Fruit fly (Drosophila melanogaster): Measurements from ENCODE around the gene CG32817.

Gene CG32817

dm6 chrX:526479-527071 is 47.7 kb downstream of the CG32817 start (continued):
- no peak for TF ChIP-seq run (tag; optimal IDR thresholded peaks at IDR 0.05)
- TF ChIP-seq lilli (GFP tag; optimal IDR thresholded peaks at IDR 0.05): peak; percentile 54
- TF ChIP-seq D19B (GFP tag; optimal IDR thresholded peaks at IDR 0.05): no peak
- TF ChIP-seq sug (tag; optimal IDR thresholded peaks at IDR 0.05): no peak
- TF ChIP-seq CG3995 (GFP tag; optimal IDR thresholded peaks at IDR 0.05): no peak
- no peak for TF ChIP-seq Vsx1 (GFP tag; optimal IDR thresholded peaks at IDR 0.05)
- TF ChIP-seq bigmax (GFP tag; optimal IDR thresholded peaks at IDR 0.05): no peak
- no peak for TF ChIP-seq Ets97D (GFP tag; optimal IDR thresholded peaks at IDR 0.05)
- TF ChIP-seq Lhr (GFP tag; optimal IDR thresholded peaks at IDR 0.05): peak; percentile 30
- TF ChIP-seq CG10543 (GFP tag; optimal IDR thresholded peaks at IDR 0.05): no peak
- TF ChIP-seq CG11398 (GFP tag; optimal IDR thresholded peaks at IDR 0.05): peak; percentile 55
- peak; percentile 38 for TF ChIP-seq Mad (GFP tag; optimal IDR thresholded peaks at IDR 0.05)
- peak; percentile 65 for TF ChIP-seq CG6813 (GFP tag; optimal IDR thresholded peaks at IDR 0.05)
- TF ChIP-seq CG9215 (GFP tag; IDR thresholded peaks at IDR 0.05): no peak; the same call in 1 of the 2 replicates
- TF ChIP-seq CG8388 (GFP tag; optimal IDR thresholded peaks at IDR 0.05): peak; percentile 53
- no peak for TF ChIP-seq nom (GFP tag; optimal IDR thresholded peaks at IDR 0.05)
- no peak for TF ChIP-seq seq (GFP tag; IDR thresholded peaks at IDR 0.05)
- TF ChIP-seq Doc2 (GFP tag; IDR thresholded peaks at IDR 0.05): no peak
- TF ChIP-seq kay (GFP tag; optimal IDR thresholded peaks at IDR 0.05): no peak
- TF ChIP-seq sens-2 (GFP tag; IDR thresholded peaks at IDR 0.05): 0 out of 2 replicates have a peak, but pooled peaks have one; percentile 41
- TF ChIP-seq crc (GFP tag; optimal IDR thresholded peaks at IDR 0.05): no peak
- TF ChIP-seq CG2678 (tag; optimal IDR thresholded peaks at IDR 0.05): peak; percentile 22
- TF ChIP-seq CG14050 (GFP tag; IDR thresholded peaks at IDR 0.05): no peak
- TF ChIP-seq CG11247 (GFP tag; IDR thresholded peaks at IDR 0.05): no peak
- no peak for TF ChIP-seq CG4730 (GFP tag; IDR thresholded peaks at IDR 0.05)
- TF ChIP-seq Lim3 (GFP tag; IDR thresholded peaks at IDR 0.05): no peak
- TF ChIP-seq croc (GFP tag; conservative IDR thresholded peaks at IDR 0.05): peak; percentile 61
- TF ChIP-seq CG3726 (GFP tag; IDR thresholded peaks at IDR 0.05): no peak
- TF ChIP-seq lbe (GFP tag; optimal IDR thresholded peaks at IDR 0.05): no peak
- TF ChIP-seq CG10431 (GFP tag; optimal IDR thresholded peaks at IDR 0.05): no peak
- TF ChIP-seq vvl (GFP tag; IDR thresholded peaks at IDR 0.05): peak; percentile 28; the same call in 1 of the 2 replicates
- peak; percentile 32 for TF ChIP-seq CG12744 (GFP tag; optimal IDR thresholded peaks at IDR 0.05)
- no peak for TF ChIP-seq ftz-f1 (GFP tag; optimal IDR thresholded peaks at IDR 0.05)
- no peak for TF ChIP-seq schlank (tag; optimal IDR thresholded peaks at IDR 0.05)
- TF ChIP-seq CG10462 (GFP tag; optimal IDR thresholded peaks at IDR 0.05): peak; percentile 43
- no peak for TF ChIP-seq ind (GFP tag; optimal IDR thresholded peaks at IDR 0.05)
- TF ChIP-seq CG17385 (GFP tag; optimal IDR thresholded peaks at IDR 0.05): no peak
- TF ChIP-seq ato (GFP tag; IDR thresholded peaks at IDR 0.05; ENCODE audit: partially characterized antibody): no peak
- peak; percentile 37 for TF ChIP-seq unpg (GFP tag; optimal IDR thresholded peaks at IDR 0.05)
- TF ChIP-seq dmrt99B (tag; optimal IDR thresholded peaks at IDR 0.05): peak; percentile 13
- no peak for TF ChIP-seq Tbp (GFP tag; optimal IDR thresholded peaks at IDR 0.05)
- no peak for TF ChIP-seq CG11696 (GFP tag; IDR thresholded peaks at IDR 0.05)
- peak; percentile 80 for TF ChIP-seq dan (GFP tag; IDR thresholded peaks at IDR 0.05)
- TF ChIP-seq Hr51 (GFP tag; optimal IDR thresholded peaks at IDR 0.05): peak in 1 of 2 experiments; percentile 62
- TF ChIP-seq gcm2 (GFP tag; optimal IDR thresholded peaks at IDR 0.05): no peak
- TF ChIP-seq ewg (GFP tag; optimal IDR thresholded peaks at IDR 0.05): no peak
- TF ChIP-seq chinmo (GFP tag; IDR thresholded peaks at IDR 0.05; ENCODE audit: partially characterized antibody): no peak
- TF ChIP-seq CG7556 (GFP tag; optimal IDR thresholded peaks at IDR 0.05): peak; percentile 47
- no peak for TF ChIP-seq fd3F (GFP tag; optimal IDR thresholded peaks at IDR 0.05)
- TF ChIP-seq mam (GFP tag; optimal IDR thresholded peaks at IDR 0.05): peak; percentile 28

Measured in whole organism, embryonic.